Worm (Caenorhabditis elegans) whole organism, L4/young adult: ENCODE measurements around the gene B0244.5.

ENCODE experiments used
- W03F9.2 ChIP-seq: fragments of 150-350 bp; optimal IDR thresholded peaks from 2 replicates; lab custom pipeline; 2014; ENCODE audit warnings: missing biosample characterization, missing genetic modification characterization
- dao-5 ChIP-seq: sonication (generic microtip); optimal IDR thresholded peaks from 2 replicates; lab custom pipeline; 2016; ENCODE audit warnings: missing genotype, missing genetic modification characterization, moderate library complexity, missing compliant biosample characterization
- him-1 ChIP-seq: sonication (generic microtip); optimal IDR thresholded peaks from 2 replicates; lab custom pipeline; 2016; ENCODE audit warnings: missing genotype, missing genetic modification reagents, missing genetic modification characterization, missing compliant biosample characterization

DNA sequence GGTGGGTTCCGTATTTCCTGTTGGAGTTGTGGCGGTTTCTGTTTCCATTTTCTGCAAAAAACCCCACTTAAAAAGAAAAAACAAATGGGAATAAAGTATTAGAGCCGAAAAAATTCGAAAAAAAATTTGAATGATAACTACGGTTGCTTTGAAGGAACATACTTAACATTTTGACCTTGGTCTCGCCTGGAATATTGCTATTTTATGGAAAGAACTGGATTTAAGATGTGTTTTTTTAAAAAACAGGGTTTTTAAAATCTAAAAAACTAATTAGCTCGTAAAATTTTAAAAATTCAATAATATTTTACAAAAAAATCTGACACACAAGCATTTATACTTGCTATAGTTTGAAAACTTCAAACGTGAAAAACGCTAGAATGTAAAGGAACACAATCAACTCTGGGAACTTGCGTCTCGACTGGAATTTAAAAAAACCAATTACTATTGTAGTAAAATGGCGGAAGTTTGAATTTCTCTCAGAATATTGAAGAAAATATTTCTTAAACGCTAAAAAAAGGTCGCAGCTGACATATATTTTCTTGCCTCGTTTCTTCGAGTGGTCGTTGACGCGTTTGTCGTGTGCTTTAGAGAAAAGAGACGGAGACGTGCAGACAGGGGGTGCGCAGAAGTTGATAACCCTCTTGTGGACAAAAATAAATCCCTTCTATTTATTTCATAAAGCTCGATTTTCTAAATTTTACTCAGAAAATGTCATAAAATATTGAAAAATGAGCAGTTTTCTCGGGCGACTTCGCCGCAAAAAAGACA, 46.5 kb upstream of the B0244.5 start, which contains the start of the genes lgg-3 and rgs-5:
- TF ChIP-seq W03F9.2 (tag; lab: Kevin White, UChicago) = peak; percentile 73
- no peak for TF ChIP-seq him-1 (tag; lab: Kevin White, UChicago)
- no peak for TF ChIP-seq dao-5 (tag; lab: Kevin White, UChicago)
